Worm (Caenorhabditis elegans): ENCODE data around the gene ztf-1.

DNA sequence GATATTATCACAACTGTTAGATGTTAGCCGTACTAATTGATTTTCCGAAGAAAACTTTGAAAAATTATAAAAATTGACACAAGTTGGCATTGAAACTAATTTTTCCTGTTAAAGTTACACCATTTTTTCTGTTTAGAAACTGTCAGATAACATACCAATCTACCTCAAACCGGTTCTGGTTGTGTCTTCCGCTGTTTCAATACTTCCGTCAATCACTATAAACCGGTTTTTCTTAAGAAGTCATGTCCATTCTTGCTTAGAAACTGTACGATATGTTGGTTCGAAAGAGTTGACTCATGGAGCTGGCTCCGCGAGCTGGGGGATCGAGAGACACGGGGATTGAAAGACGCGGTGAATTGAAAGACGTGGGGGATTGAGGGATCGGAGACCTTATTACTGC lies 21.9 kb downstream of the ztf-1 start:
- TF ChIP-seq ama-1 (optimal IDR thresholded peaks at IDR 0.05) (no peak), B0310.2 (tag; optimal IDR thresholded peaks at IDR 0.05) (no peak), aly-1 (tag; optimal IDR thresholded peaks at IDR 0.05) (no peak), tbx-37 (GFP tag; conservative IDR thresholded peaks at IDR 0.05) (no peak), ets-7 (tag; optimal IDR thresholded peaks at IDR 0.05) (no peak), scrt-1 (GFP tag; IDR thresholded peaks at IDR 0.05) (no peak), flt-1 (GFP tag; IDR thresholded peaks at IDR 0.05) (no peak), tbx-11 (GFP tag; IDR thresholded peaks at IDR 0.05) (no peak), tra-4 (tag; optimal IDR thresholded peaks at IDR 0.05) (no peak), hnd-1 (tag; optimal IDR thresholded peaks at IDR 0.05) (no peak), ceh-36 (tag; optimal IDR thresholded peaks at IDR 0.05) (no peak), F13C5.2 (tag; optimal IDR thresholded peaks at IDR 0.05) (no peak), pes-1 (GFP tag; IDR thresholded peaks at IDR 0.05) (no peak), sea-1 (GFP tag; conservative IDR thresholded peaks at IDR 0.05) (no peak)
